Fruit fly (Drosophila melanogaster): ENCODE results near the gene Cyp4d1.

- TF ChIP-seq fru (GFP tag; optimal IDR thresholded peaks at IDR 0.05) (no peak), lola (GFP tag; optimal IDR thresholded peaks at IDR 0.05) (no peak), brk (GFP tag; optimal IDR thresholded peaks at IDR 0.05) (no peak), dl (GFP tag; optimal IDR thresholded peaks at IDR 0.05; ENCODE audit: insufficient read depth in 1 of 2, partially characterized antibody in 2 of 2) (no peak)
These were observed 10.4 kb upstream of the Cyp4d1 start, which contains the start of gene ND-B14.5A for dm6 chrX:2172420-2172827.
